Worm (Caenorhabditis elegans) whole organism, late embryonic: Measurements from ENCODE around the gene C29A12.6.

Experiments
- C38D4.7 ChIP-seq: fragments of 200-800 bp; sonication (Bioruptor generic); optimal IDR thresholded peaks from 2 replicates; lab custom pipeline; 2018; ENCODE audit warnings: mild to moderate bottlenecking, missing genetic modification characterization, moderate library complexity, missing compliant biosample characterization
- F13H6.1 ChIP-seq: sonication (generic microtip); optimal IDR thresholded peaks from 2 replicates; lab custom pipeline; 2016; ENCODE audit warnings: missing genetic modification characterization, missing compliant biosample characterization
- K02D7.2 ChIP-seq: sonication (generic microtip); optimal IDR thresholded peaks from 2 replicates; lab custom pipeline; 2017; ENCODE audit warnings: mild to moderate bottlenecking, missing genetic modification characterization, missing compliant biosample characterization
- T23F11.4 ChIP-seq: fragments of 200-800 bp; sonication (Bioruptor generic); optimal IDR thresholded peaks from 2 replicates; lab custom pipeline; 2018; ENCODE audit warnings: mild to moderate bottlenecking, missing genetic modification characterization, missing compliant biosample characterization
- ahr-1 ChIP-seq: sonication (generic microtip); optimal IDR thresholded peaks from 2 replicates; lab custom pipeline; 2016; ENCODE audit warnings: missing genetic modification characterization, missing compliant biosample characterization
- ama-1 ChIP-seq: fragments of 150-350 bp; optimal IDR thresholded peaks from 2 replicates; lab custom pipeline; 2014
- ceh-14 ChIP-seq: sonication (generic microtip); optimal IDR thresholded peaks from 2 replicates; lab custom pipeline; 2016; ENCODE audit warnings: missing genotype, missing genetic modification characterization, missing compliant biosample characterization
- ceh-18 ChIP-seq: sonication (generic microtip); optimal IDR thresholded peaks from 2 replicates; lab custom pipeline; 2016; ENCODE audit warnings: missing genetic modification characterization, missing compliant biosample characterization
- ceh-19 ChIP-seq: fragments of 200-800 bp; sonication (Bioruptor generic); optimal IDR thresholded peaks from 2 replicates; lab custom pipeline; 2018; ENCODE audit warnings: mild to moderate bottlenecking, missing genetic modification characterization, missing compliant biosample characterization
- ceh-31 ChIP-seq: sonication (generic microtip); optimal IDR thresholded peaks from 2 replicates; lab custom pipeline; 2016; ENCODE audit warnings: missing genetic modification characterization, missing compliant biosample characterization
- ceh-34 ChIP-seq: sonication (generic microtip); optimal IDR thresholded peaks from 2 replicates; lab custom pipeline; 2016; ENCODE audit warnings: mild to moderate bottlenecking, missing genetic modification characterization, missing compliant biosample characterization
- ceh-48 ChIP-seq: sonication (generic microtip); optimal IDR thresholded peaks from 2 replicates; lab custom pipeline; 2016; ENCODE audit warnings: missing genetic modification characterization, inconsistent platforms, missing compliant biosample characterization
- dmd-4 ChIP-seq: sonication (generic microtip); optimal IDR thresholded peaks from 2 replicates; lab custom pipeline; 2016; ENCODE audit warnings: borderline replicate concordance, missing genetic modification characterization, missing compliant biosample characterization
- dve-1 ChIP-seq: sonication (generic microtip); optimal IDR thresholded peaks from 2 replicates; lab custom pipeline; 2017; ENCODE audit warnings: antibody characterized with exemption, mild to moderate bottlenecking, missing genetic modification characterization, missing compliant biosample characterization
- elt-2 ChIP-seq: sonication (generic microtip); optimal IDR thresholded peaks from 2 replicates; lab custom pipeline; 2016; ENCODE audit warnings: missing genetic modification reagents, missing genetic modification characterization, missing compliant biosample characterization
- gmeb-2 ChIP-seq: sonication (generic microtip); optimal IDR thresholded peaks from 2 replicates; lab custom pipeline; 2016; ENCODE audit warnings: missing genetic modification characterization, inconsistent platforms, missing compliant biosample characterization
- hlh-30 ChIP-seq: sonication (generic microtip); optimal IDR thresholded peaks from 2 replicates; lab custom pipeline; 2017; ENCODE audit warnings: antibody characterized with exemption, missing genetic modification characterization, missing compliant biosample characterization; ENCODE audit not compliant: insufficient read depth
- hlh-8 ChIP-seq: sonication (generic microtip); optimal IDR thresholded peaks from 2 replicates; lab custom pipeline; 2016; ENCODE audit warnings: missing genotype, missing genetic modification characterization, missing compliant biosample characterization
- mec-3 ChIP-seq: sonication (generic microtip); optimal IDR thresholded peaks from 2 replicates; lab custom pipeline; 2016; ENCODE audit warnings: borderline replicate concordance, missing genetic modification characterization, missing compliant biosample characterization
- nfya-1 ChIP-seq: sonication (generic microtip); optimal IDR thresholded peaks from 2 replicates; lab custom pipeline; 2017; ENCODE audit warnings: missing genetic modification characterization, mild to moderate bottlenecking, missing compliant biosample characterization, antibody characterized with exemption, moderate library complexity
- nhr-232 ChIP-seq: sonication (generic microtip); optimal IDR thresholded peaks from 2 replicates; lab custom pipeline; 2016; ENCODE audit warnings: missing genetic modification characterization, missing compliant biosample characterization
- odd-2 ChIP-seq: sonication (generic microtip); optimal IDR thresholded peaks from 2 replicates; lab custom pipeline; 2017; ENCODE audit warnings: antibody characterized with exemption, mild to moderate bottlenecking, missing genetic modification characterization, missing compliant biosample characterization
- pqm-1 ChIP-seq: sonication (generic microtip); optimal IDR thresholded peaks from 2 replicates; lab custom pipeline; 2016; ENCODE audit warnings: missing genetic modification characterization, missing compliant biosample characterization
- pros-1 ChIP-seq: fragments of 150-350 bp; optimal IDR thresholded peaks from 2 replicates; lab custom pipeline; 2014; ENCODE audit warnings: missing biosample characterization, missing genetic modification reagents, missing genetic modification characterization
- ref-2 ChIP-seq: sonication (generic microtip); optimal IDR thresholded peaks from 2 replicates; lab custom pipeline; 2016; ENCODE audit warnings: missing genetic modification characterization, missing compliant biosample characterization
- rnt-1 ChIP-seq: sonication (generic microtip); optimal IDR thresholded peaks from 2 replicates; lab custom pipeline; 2016; ENCODE audit warnings: missing genetic modification characterization, missing compliant biosample characterization
- sdc-2 ChIP-seq: sonication (generic microtip); optimal IDR thresholded peaks from 2 replicates; lab custom pipeline; 2016; ENCODE audit warnings: missing genotype, missing genetic modification characterization, missing compliant biosample characterization
- syd-9 ChIP-seq: sonication (generic microtip); optimal IDR thresholded peaks from 2 replicates; lab custom pipeline; 2016; ENCODE audit warnings: mild to moderate bottlenecking, missing genetic modification characterization, moderate library complexity, missing compliant biosample characterization
- tbx-2 ChIP-seq: sonication (generic microtip); optimal IDR thresholded peaks from 2 replicates; lab custom pipeline; 2016; ENCODE audit warnings: missing genetic modification characterization, missing compliant biosample characterization
- ttx-3 ChIP-seq: sonication (generic microtip); optimal IDR thresholded peaks from 2 replicates; lab custom pipeline; 2016; ENCODE audit warnings: missing genetic modification reagents, missing genetic modification characterization, missing compliant biosample characterization
- unc-42 ChIP-seq: sonication (generic microtip); optimal IDR thresholded peaks from 2 replicates; lab custom pipeline; 2016; ENCODE audit warnings: missing genotype, missing genetic modification characterization, missing compliant biosample characterization
- unc-55 ChIP-seq: sonication (generic microtip); optimal IDR thresholded peaks from 2 replicates; lab custom pipeline; 2017; ENCODE audit warnings: missing biosample characterization, missing genetic modification reagents, missing genetic modification characterization
- unc-86 ChIP-seq: sonication (generic microtip); optimal IDR thresholded peaks from 2 replicates; lab custom pipeline; 2016; ENCODE audit warnings: missing genetic modification characterization, missing compliant biosample characterization

Gene C29A12.6

ce11 chrV:10855363-10855762 is 8.4 kb downstream of the C29A12.6 start:
- TF ChIP-seq hlh-8 (tag; lab: Kevin White, UChicago) (no peak), elt-2 (tag; lab: Kevin White, UChicago) (no peak), pqm-1 (tag; lab: Kevin White, UChicago) (peak; percentile 35), odd-2 (tag; lab: Kevin White, UChicago) (no peak), sdc-2 (tag; lab: Kevin White, UChicago) (no peak), dve-1 (tag; lab: Kevin White, UChicago) (no peak), gmeb-2 (tag; lab: Kevin White, UChicago) (no peak)
- TF ChIP-seq, all 69 proteins: peak for 1

- TF ChIP-seq gmeb-2 (tag; lab: Kevin White, UChicago) (no peak), ceh-18 (tag; lab: Kevin White, UChicago) (peak; percentile 45), unc-86 (tag; lab: Kevin White, UChicago) (no peak), unc-42 (tag; lab: Kevin White, UChicago) (peak; percentile 29), hlh-30 (tag; lab: Kevin White, UChicago) (peak; percentile 27), K02D7.2 (tag; lab: Kevin White, UChicago) (peak; percentile 21)
Observed at ce11 chrV:10856901-10857637, 10.1 kb downstream of the C29A12.6 start.

- no peak for TF ChIP-seq mec-3 (tag; lab: Kevin White, UChicago)
- TF ChIP-seq ttx-3 (tag; lab: Kevin White, UChicago): no peak
- TF ChIP-seq unc-42 (tag; lab: Kevin White, UChicago): peak; percentile 81
- TF ChIP-seq F13H6.1 (tag; lab: Kevin White, UChicago): peak; percentile 37
- TF ChIP-seq ceh-19 (GFP tag; lab: Kevin White, UChicago): peak; percentile 22
- no peak for TF ChIP-seq T23F11.4 (GFP tag; lab: Kevin White, UChicago)
- no peak for TF ChIP-seq ama-1 (lab: Kevin White, UChicago)
- TF ChIP-seq unc-55 (GFP tag; lab: Kevin White, UChicago): peak; percentile 67
- TF ChIP-seq nhr-232 (tag; lab: Kevin White, UChicago): no peak
- TF ChIP-seq tbx-2: peak; percentile 74
- peak; percentile 73 for TF ChIP-seq ceh-31 (tag; lab: Kevin White, UChicago)
- TF ChIP-seq unc-86 (tag; lab: Kevin White, UChicago): peak; percentile 11
- TF ChIP-seq hlh-30 (tag; lab: Kevin White, UChicago): peak; percentile 71
- TF ChIP-seq hlh-8 (tag; lab: Kevin White, UChicago): peak; percentile 27
- TF ChIP-seq ceh-18 (tag; lab: Kevin White, UChicago): peak; percentile 96
- TF ChIP-seq rnt-1 (tag; lab: Kevin White, UChicago): peak; percentile 51
- peak; percentile 32 for TF ChIP-seq ceh-48
- TF ChIP-seq ref-2 (tag; lab: Kevin White, UChicago): peak; percentile 25
- peak; percentile 41 for TF ChIP-seq pros-1 (tag; lab: Kevin White, UChicago)
- no peak for TF ChIP-seq C38D4.7 (GFP tag; lab: Kevin White, UChicago)
- TF ChIP-seq ceh-34 (tag; lab: Kevin White, UChicago): peak; percentile 72
- TF ChIP-seq dmd-4 (tag; lab: Kevin White, UChicago): peak; percentile 60
- peak; percentile 3 for TF ChIP-seq syd-9
- peak; percentile 57 for TF ChIP-seq nfya-1
- peak; percentile 21 for TF ChIP-seq ceh-14 (tag; lab: Kevin White, UChicago)
Observed at ce11 chrV:10858340-10858739, 11.3 kb downstream of the C29A12.6 start.

- TF ChIP-seq K02D7.2 (tag; lab: Kevin White, UChicago): no peak
- TF ChIP-seq ahr-1 (tag; lab: Kevin White, UChicago): no peak
- peak; percentile 1 for TF ChIP-seq hlh-30 (tag; lab: Kevin White, UChicago)
Observed at ce11 chrV:10859048-10859637, 12.2 kb downstream of the C29A12.6 start.
